Worm (Caenorhabditis elegans): ENCODE results near the gene ugt-23.

ce11 chrX:9931362-9931761 lies 6.4 kb upstream of the ugt-23 start, which contains the start of gene nra-3:
- TF ChIP-seq ama-1 (optimal IDR thresholded peaks at IDR 0.05) (no peak), ces-1 (GFP tag; optimal IDR thresholded peaks at IDR 0.05) (no peak), ceh-20 (GFP tag; IDR thresholded peaks at IDR 0.05) (no peak), unc-39 (tag; optimal IDR thresholded peaks at IDR 0.05) (no peak), mep-1 (tag; optimal IDR thresholded peaks at IDR 0.05) (no peak), nhr-10 (tag; optimal IDR thresholded peaks at IDR 0.05) (no peak)
